Worm (Caenorhabditis elegans) whole organism, L1 larva: ENCODE data around the gene pqn-96.
A peak's percentile ranks its signal among the peaks of the same experiment; 100 is the strongest.

ENCODE experiments used
- alr-1 ChIP-seq: fragments of 200-800 bp; sonication (Bioruptor generic); optimal IDR thresholded peaks from 2 replicates; lab custom pipeline; 2018; ENCODE audit warnings: borderline replicate concordance, mild to moderate bottlenecking, missing genetic modification characterization, missing compliant biosample characterization
- blmp-1 ChIP-seq: fragments of 150-350 bp; optimal IDR thresholded peaks from 2 replicates; lab custom pipeline; 2014; ENCODE audit warnings: missing biosample characterization, missing genetic modification characterization
- egl-27 ChIP-seq, 2 experiments: fragments of 150-350 bp in 1 of 2; sonication (generic microtip); optimal IDR thresholded peaks; 3 replicates each; lab custom pipeline; 2017 to 2018; ENCODE audit warnings: missing biosample characterization in 2 of 2, missing genetic modification characterization in 2 of 2, missing genetic modification reagents in 2 of 2
- lir-3 ChIP-seq: sonication (generic microtip); optimal IDR thresholded peaks from 2 replicates; lab custom pipeline; 2016; ENCODE audit warnings: mild to moderate bottlenecking, missing genetic modification characterization, moderate library complexity, missing compliant biosample characterization; ENCODE audit not compliant: poor library complexity
- nhr-71 ChIP-seq: sonication (generic microtip); optimal IDR thresholded peaks from 2 replicates; lab custom pipeline; 2016; ENCODE audit warnings: mild to moderate bottlenecking, missing genetic modification characterization, moderate library complexity, missing compliant biosample characterization
- snpc-4 ChIP-seq: fragments of 150-350 bp; optimal IDR thresholded peaks from 2 replicates; lab custom pipeline; 2014; ENCODE audit warnings: missing biosample characterization, missing genetic modification characterization
- swsn-7 ChIP-seq: sonication (generic microtip); optimal IDR thresholded peaks from 2 replicates; lab custom pipeline; 2016; ENCODE audit warnings: missing genetic modification characterization, missing compliant biosample characterization
- tlp-1 ChIP-seq: fragments of 150-350 bp; optimal IDR thresholded peaks from 2 replicates; lab custom pipeline; 2014; ENCODE audit warnings: missing biosample characterization, missing genetic modification characterization
- ztf-11 ChIP-seq, 2 experiments: sonication (generic microtip); optimal IDR thresholded peaks; 2 replicates each; lab custom pipeline; 2016 to 2017; ENCODE audit warnings: missing genetic modification characterization in 2 of 2, missing biosample characterization in 1 of 2, missing compliant biosample characterization in 1 of 2
- ztf-4 ChIP-seq: fragments of 150-350 bp; optimal IDR thresholded peaks from 2 replicates; lab custom pipeline; 2014; ENCODE audit warnings: missing biosample characterization, missing genetic modification characterization

ce11 chrIII:8417192-8417967, 21.8 kb downstream of the pqn-96 start:
- peak; percentile 98 for TF ChIP-seq nhr-71 (tag; lab: Kevin White, UChicago)
- peak; percentile 97 for TF ChIP-seq ztf-4 (tag; lab: Kevin White, UChicago)
- TF ChIP-seq blmp-1: peak; percentile 85
- TF ChIP-seq swsn-7: peak; percentile 96
- peak; percentile 75 for TF ChIP-seq lir-3 (tag; lab: Kevin White, UChicago)
- peak in 1 of 2 experiments; percentile 84 for TF ChIP-seq ztf-11 (tag; optimal IDR thresholded peaks at IDR 0.05; lab: Kevin White, UChicago)
- no peak for TF ChIP-seq tlp-1 (tag; lab: Kevin White, UChicago)
- peak; percentile 64 for TF ChIP-seq snpc-4 (tag; lab: Kevin White, UChicago)
- TF ChIP-seq alr-1 (tag; lab: Kevin White, UChicago): no peak
- TF ChIP-seq egl-27 (tag; optimal IDR thresholded peaks at IDR 0.05; lab: Kevin White, UChicago): peak; percentile 32 to 77
